Worm (Caenorhabditis elegans): ENCODE results near the gene pcm-1.
A peak's percentile ranks its signal among the peaks of the same experiment; 100 is the strongest.

Gene pcm-1

ce11 chrV:5922236-5922635, 41.4 kb downstream of the pcm-1 start, which contains the start of gene srsx-18:
srsx-18 (plus strand) TSS chrV:5922536.
- TF ChIP-seq mdl-1 (tag; optimal IDR thresholded peaks at IDR 0.05) (no peak), mml-1 (tag; optimal IDR thresholded peaks at IDR 0.05) (no peak), R02D3.7 (tag; optimal IDR thresholded peaks at IDR 0.05) (no peak), sea-2 (GFP tag; optimal IDR thresholded peaks at IDR 0.05) (no peak), nhr-77 (tag; optimal IDR thresholded peaks at IDR 0.05) (no peak), hmg-11 (tag; optimal IDR thresholded peaks at IDR 0.05) (no peak), ceh-82 (tag; optimal IDR thresholded peaks at IDR 0.05) (no peak), nhr-25 (tag; optimal IDR thresholded peaks at IDR 0.05) (no peak), fkh-2 (tag; optimal IDR thresholded peaks at IDR 0.05) (no peak), aly-2 (tag; optimal IDR thresholded peaks at IDR 0.05) (no peak), ZK546.5 (tag; optimal IDR thresholded peaks at IDR 0.05) (no peak), tbx-2 (tag; optimal IDR thresholded peaks at IDR 0.05) (no peak), zag-1 (tag; optimal IDR thresholded peaks at IDR 0.05) (no peak), fkh-10 (GFP tag; optimal IDR thresholded peaks at IDR 0.05) (no peak), nhr-237 (tag; optimal IDR thresholded peaks at IDR 0.05) (no peak)

ce11 chrV:5921761-5922160, 41.9 kb downstream of the pcm-1 start:
- TF ChIP-seq fkh-10 (GFP tag; optimal IDR thresholded peaks at IDR 0.05) (no peak), nhr-11 (tag; optimal IDR thresholded peaks at IDR 0.05) (peak; percentile 6)

- TF ChIP-seq egl-27 (tag; optimal IDR thresholded peaks at IDR 0.05) (no peak), ceh-28 (tag; optimal IDR thresholded peaks at IDR 0.05) (no peak), daf-12 (tag; optimal IDR thresholded peaks at IDR 0.05) (no peak), ztf-4 (tag; optimal IDR thresholded peaks at IDR 0.05) (no peak), egl-5 (tag; optimal IDR thresholded peaks at IDR 0.05) (no peak), nhr-12 (tag; optimal IDR thresholded peaks at IDR 0.05) (no peak), lin-39 (tag; optimal IDR thresholded peaks at IDR 0.05) (no peak), ZK546.5 (tag; optimal IDR thresholded peaks at IDR 0.05) (no peak), ama-1 (optimal IDR thresholded peaks at IDR 0.05) (no peak), nhr-237 (tag; optimal IDR thresholded peaks at IDR 0.05) (no peak), nhr-23 (tag; optimal IDR thresholded peaks at IDR 0.05) (no peak), lin-15B (tag; optimal IDR thresholded peaks at IDR 0.05) (no peak), ceh-16 (tag; optimal IDR thresholded peaks at IDR 0.05) (no peak), jun-1 (tag; optimal IDR thresholded peaks at IDR 0.05) (no peak), fos-1 (tag; optimal IDR thresholded peaks at IDR 0.05) (no peak), pqm-1 (tag; optimal IDR thresholded peaks at IDR 0.05) (no peak), nhr-77 (tag; optimal IDR thresholded peaks at IDR 0.05) (no peak), lsy-12 (tag; optimal IDR thresholded peaks at IDR 0.05) (no peak), elt-1 (tag; optimal IDR thresholded peaks at IDR 0.05) (no peak)
These were observed 43.8 kb downstream of the pcm-1 start, which contains the start of gene C04E6.12 for ce11 chrV:5919887-5920286. C04E6.12 (minus strand) TSS chrV:5919987.

ce11 chrV:5917707-5918106, 46.0 kb downstream of the pcm-1 start, which contains the start of gene lrpr-1:
lrpr-1 (minus strand) TSS chrV:5917891.
- TF ChIP-seq ceh-9 (tag; optimal IDR thresholded peaks at IDR 0.05) (no peak), nhr-77 (tag; optimal IDR thresholded peaks at IDR 0.05) (no peak), fkh-2 (tag; optimal IDR thresholded peaks at IDR 0.05) (peak; percentile 56), nhr-43 (tag; optimal IDR thresholded peaks at IDR 0.05; ENCODE audit: poor library complexity, severe bottlenecking) (peak; percentile 95), ceh-16 (tag; optimal IDR thresholded peaks at IDR 0.05) (no peak), nhr-67 (tag; optimal IDR thresholded peaks at IDR 0.05) (no peak), ZK546.5 (tag; optimal IDR thresholded peaks at IDR 0.05) (no peak), hmg-11 (tag; optimal IDR thresholded peaks at IDR 0.05) (peak; percentile 56), zag-1 (tag; optimal IDR thresholded peaks at IDR 0.05) (no peak), elt-3 (tag; optimal IDR thresholded peaks at IDR 0.05) (no peak), lsy-12 (tag; optimal IDR thresholded peaks at IDR 0.05) (peak; percentile 80), nfya-1 (tag; optimal IDR thresholded peaks at IDR 0.05; ENCODE audit: insufficient read depth) (peak; percentile 71), ztf-11 (tag; optimal IDR thresholded peaks at IDR 0.05) (no peak), nhr-12 (tag; optimal IDR thresholded peaks at IDR 0.05) (no peak), R02D3.7 (tag; optimal IDR thresholded peaks at IDR 0.05) (peak; percentile 71), egl-27 (tag; optimal IDR thresholded peaks at IDR 0.05) (no peak), pqm-1 (tag; optimal IDR thresholded peaks at IDR 0.05) (peak; percentile 50), lin-15B (tag; optimal IDR thresholded peaks at IDR 0.05) (peak; percentile 76), sea-2 (GFP tag; optimal IDR thresholded peaks at IDR 0.05) (no peak), ztf-4 (tag; optimal IDR thresholded peaks at IDR 0.05) (no peak), unc-62 (GFP tag; optimal IDR thresholded peaks at IDR 0.05) (no peak), ama-1 (optimal IDR thresholded peaks at IDR 0.05) (no peak), elt-2 (tag; optimal IDR thresholded peaks at IDR 0.05) (no peak), lin-39 (tag; optimal IDR thresholded peaks at IDR 0.05) (peak; percentile 34), fkh-10 (GFP tag; optimal IDR thresholded peaks at IDR 0.05) (no peak), elt-1 (tag; optimal IDR thresholded peaks at IDR 0.05) (no peak), tbx-2 (tag; optimal IDR thresholded peaks at IDR 0.05) (no peak), nhr-23 (tag; optimal IDR thresholded peaks at IDR 0.05) (peak; percentile 82), nhr-237 (tag; optimal IDR thresholded peaks at IDR 0.05) (no peak), skn-1 (tag; optimal IDR thresholded peaks at IDR 0.05) (peak; percentile 59), fos-1 (tag; optimal IDR thresholded peaks at IDR 0.05) (no peak), aly-2 (tag; optimal IDR thresholded peaks at IDR 0.05) (no peak), ceh-28 (tag; optimal IDR thresholded peaks at IDR 0.05) (peak; percentile 52), mml-1 (tag; optimal IDR thresholded peaks at IDR 0.05) (no peak), nhr-28 (tag; optimal IDR thresholded peaks at IDR 0.05) (no peak), jun-1 (tag; optimal IDR thresholded peaks at IDR 0.05) (peak; percentile 42), daf-12 (tag; optimal IDR thresholded peaks at IDR 0.05) (no peak), nhr-76 (tag; optimal IDR thresholded peaks at IDR 0.05) (peak; percentile 47), mdl-1 (tag; optimal IDR thresholded peaks at IDR 0.05) (no peak), egl-5 (tag; optimal IDR thresholded peaks at IDR 0.05) (peak; percentile 37)

All from whole organism, L3 larva.